Worm (Caenorhabditis elegans): Measurements from ENCODE around the gene catp-5.

DNA sequence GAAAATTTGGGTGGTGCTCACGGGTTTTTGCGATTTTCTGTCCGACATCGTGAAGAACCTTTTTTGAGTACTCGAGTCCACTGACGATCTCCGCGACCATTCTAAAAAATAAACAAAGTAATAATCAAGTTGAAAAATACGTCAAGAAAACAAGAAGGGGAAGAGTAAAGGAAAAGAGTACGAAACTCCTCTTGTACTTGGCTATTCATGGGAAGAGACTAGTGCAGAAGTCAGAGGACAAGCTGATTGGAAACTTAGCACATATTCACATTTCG is 12.3 kb downstream of the catp-5 start, which contains the start of gene dao-3:
- no peak for TF ChIP-seq let-607 (tag; optimal IDR thresholded peaks at IDR 0.05)
- TF ChIP-seq cebp-1 (GFP tag; IDR thresholded peaks at IDR 0.05) = no peak
- TF ChIP-seq cebp-1 (tag; optimal IDR thresholded peaks at IDR 0.05) = no peak
- no peak for TF ChIP-seq lin-40 (tag; optimal IDR thresholded peaks at IDR 0.05)
- no peak for TF ChIP-seq lsy-27 (tag; optimal IDR thresholded peaks at IDR 0.05; ENCODE audit: borderline replicate concordance, insufficient read depth)
- TF ChIP-seq K11D2.4 (GFP tag; IDR thresholded peaks at IDR 0.05) = no peak
- no peak for TF ChIP-seq sea-2 (GFP tag; IDR thresholded peaks at IDR 0.05)
- TF ChIP-seq nhr-27 (tag; optimal IDR thresholded peaks at IDR 0.05) = no peak
- no peak for TF ChIP-seq madf-10 (tag; optimal IDR thresholded peaks at IDR 0.05)
- no peak for TF ChIP-seq lin-35 (GFP tag; optimal IDR thresholded peaks at IDR 0.05)
- no peak for TF ChIP-seq snpc-4 (GFP tag; optimal IDR thresholded peaks at IDR 0.05)
- TF ChIP-seq snpc-4 (tag; optimal IDR thresholded peaks at IDR 0.05) = no peak
- no peak for TF ChIP-seq nhr-90 (tag; optimal IDR thresholded peaks at IDR 0.05)
